Fruit fly (Drosophila melanogaster): ENCODE results near the gene Lsp1gamma.

- no peak for TF ChIP-seq lilli (GFP tag; optimal IDR thresholded peaks at IDR 0.05)
- no peak for TF ChIP-seq CG33557 (GFP tag; optimal IDR thresholded peaks at IDR 0.05)
- TF ChIP-seq bbx (GFP tag; IDR thresholded peaks at IDR 0.05; ENCODE audit: partially characterized antibody), result no peak
- no peak for TF ChIP-seq ci (GFP tag; IDR thresholded peaks at IDR 0.05)
- TF ChIP-seq Bdp1 (GFP tag; optimal IDR thresholded peaks at IDR 0.05), result no peak
- TF ChIP-seq Abd-B (GFP tag; optimal IDR thresholded peaks at IDR 0.05), result no peak
- TF ChIP-seq CG15601 (tag; optimal IDR thresholded peaks at IDR 0.05), result no peak
- no peak for TF ChIP-seq pnt (GFP tag; optimal IDR thresholded peaks at IDR 0.05)
- no peak for TF ChIP-seq D (optimal IDR thresholded peaks at IDR 0.05)
- TF ChIP-seq D (GFP tag; optimal IDR thresholded peaks at IDR 0.05), result no peak
- TF ChIP-seq CG5953 (GFP tag; IDR thresholded peaks at IDR 0.05), result no peak
Measured at dm6 chr3L:25950-26349, 40.3 kb upstream of the Lsp1gamma start.

Measured in whole organism, embryonic.